Fruit fly (Drosophila melanogaster) whole organism, prepupa: ENCODE data around the gene Ccp84Ac.
A peak's percentile ranks its signal among the peaks of the same experiment; 100 is the strongest.

Source experiments
- CG10631 ChIP-seq: fragments of 200-800 bp; sonication (Bioruptor generic); optimal IDR thresholded peaks from 2 replicates; lab custom pipeline; 2016; ENCODE audit warnings: missing biosample characterization, missing genetic modification characterization
- CG10669 ChIP-seq: fragments of 200-800 bp; sonication (Bioruptor generic); optimal IDR thresholded peaks from 3 replicates; lab custom pipeline; 2018; ENCODE audit warnings: missing biosample characterization, mild to moderate bottlenecking, missing genetic modification characterization, moderate library complexity
- CG11294 ChIP-seq: fragments of 200-800 bp; sonication (Bioruptor generic); IDR thresholded peaks from 2 replicates; pipeline ENCODE4 v1.3.6; 2022; ENCODE audit warnings: missing biosample characterization, missing genetic modification characterization
- CG11902 ChIP-seq: fragments of 200-800 bp; sonication (Bioruptor generic); optimal IDR thresholded peaks from 3 replicates; lab custom pipeline; 2016; ENCODE audit warnings: missing biosample characterization, missing genetic modification characterization
- CG15336 ChIP-seq: fragments of 200-800 bp; sonication (Bioruptor generic); IDR thresholded peaks from 2 replicates; pipeline ENCODE4 v1.3.6; 2022; ENCODE audit warnings: missing biosample characterization, missing genetic modification characterization
- CG16779 ChIP-seq: fragments of 200-800 bp; sonication (Bioruptor generic); optimal IDR thresholded peaks from 3 replicates; lab custom pipeline; 2017; ENCODE audit warnings: missing biosample characterization, mild to moderate bottlenecking, missing genetic modification characterization
- CG3032 ChIP-seq: fragments of 200-800 bp; optimal IDR thresholded peaks from 2 replicates; lab custom pipeline; 2019; ENCODE audit warnings: missing biosample characterization, mild to moderate bottlenecking, missing genetic modification characterization, moderate library complexity
- CG32006 ChIP-seq: fragments of 200-800 bp; sonication (Bioruptor generic); optimal IDR thresholded peaks from 3 replicates; lab custom pipeline; 2017; ENCODE audit warnings: missing biosample characterization, mild to moderate bottlenecking, missing genetic modification characterization
- CG3919 ChIP-seq: fragments of 200-800 bp; sonication (Bioruptor generic); optimal IDR thresholded peaks from 3 replicates; lab custom pipeline; 2016; ENCODE audit warnings: missing biosample characterization, missing genetic modification characterization
- CG6276 ChIP-seq: fragments of 200-800 bp; sonication (Bioruptor generic); optimal IDR thresholded peaks from 2 replicates; lab custom pipeline; 2017; ENCODE audit warnings: missing biosample characterization, mild to moderate bottlenecking, missing genetic modification characterization
- CG6792 ChIP-seq: fragments of 200-800 bp; sonication (Bioruptor generic); optimal IDR thresholded peaks from 3 replicates; lab custom pipeline; 2016; ENCODE audit warnings: missing biosample characterization, missing genetic modification characterization
- CG6808 ChIP-seq: fragments of 200-800 bp; sonication (Bioruptor generic); optimal IDR thresholded peaks from 3 replicates; lab custom pipeline; 2017; ENCODE audit warnings: missing biosample characterization, missing genetic modification characterization, mild to moderate bottlenecking, moderate library complexity, missing genetic modification reagents
- CG8632 ChIP-seq: fragments of 200-800 bp; sonication (Bioruptor generic); optimal IDR thresholded peaks from 3 replicates; lab custom pipeline; 2016; ENCODE audit warnings: missing biosample characterization, missing genetic modification characterization
- Eip75B ChIP-seq: fragments of 200-800 bp; sonication (Bioruptor generic); optimal IDR thresholded peaks from 3 replicates; lab custom pipeline; 2016; ENCODE audit warnings: missing biosample characterization, missing genetic modification characterization
- Eip78C ChIP-seq: fragments of 200-800 bp; sonication (Bioruptor generic); peaks from one replicate; lab custom pipeline; 2016; ENCODE audit warnings: missing biosample characterization, missing genetic modification characterization
- Eip93F ChIP-seq: fragments of 200-800 bp; sonication (Bioruptor generic); optimal IDR thresholded peaks from 2 replicates; lab custom pipeline; 2016; ENCODE audit warnings: missing biosample characterization, mild to moderate bottlenecking, missing genetic modification characterization
- Ets21C ChIP-seq: fragments of 200-800 bp; sonication (Bioruptor generic); optimal IDR thresholded peaks from 3 replicates; lab custom pipeline; 2016; ENCODE audit warnings: missing biosample characterization, missing genetic modification characterization
- Ets96B ChIP-seq: fragments of 200-800 bp; optimal IDR thresholded peaks from 2 replicates; lab custom pipeline; 2019; ENCODE audit warnings: missing biosample characterization, mild to moderate bottlenecking, missing genetic modification characterization, moderate library complexity
- Hr38 ChIP-seq: sonication (Bioruptor generic); optimal IDR thresholded peaks from 2 replicates; lab custom pipeline; 2016; ENCODE audit warnings: missing biosample characterization, missing genetic modification characterization
- Hr4 ChIP-seq: fragments of 200-800 bp; sonication (Bioruptor generic); optimal IDR thresholded peaks from 3 replicates; lab custom pipeline; 2016; ENCODE audit warnings: missing biosample characterization, missing genetic modification characterization
- Lpt ChIP-seq: fragments of 200-800 bp; sonication (Bioruptor generic); optimal IDR thresholded peaks from 3 replicates; lab custom pipeline; 2016; ENCODE audit warnings: missing biosample characterization, missing genetic modification characterization
- Sox14 ChIP-seq: fragments of 200-800 bp; sonication (Bioruptor generic); optimal IDR thresholded peaks from 3 replicates; lab custom pipeline; 2016; ENCODE audit warnings: missing biosample characterization, missing genetic modification characterization
- achi ChIP-seq: fragments of 200-800 bp; sonication (Bioruptor generic); optimal IDR thresholded peaks from 3 replicates; lab custom pipeline; 2016; ENCODE audit warnings: missing biosample characterization, missing genetic modification characterization
- esn ChIP-seq: fragments of 200-800 bp; sonication (Bioruptor generic); optimal IDR thresholded peaks from 2 replicates; lab custom pipeline; 2016; ENCODE audit warnings: missing biosample characterization, mild to moderate bottlenecking, missing genetic modification characterization, moderate library complexity
- fd85E ChIP-seq: fragments of 200-800 bp; sonication (Bioruptor generic); optimal IDR thresholded peaks from 3 replicates; lab custom pipeline; 2016; ENCODE audit warnings: missing biosample characterization, missing genetic modification characterization
- fkh ChIP-seq: fragments of 200-800 bp; sonication (Bioruptor generic); optimal IDR thresholded peaks from 3 replicates; lab custom pipeline; 2017; ENCODE audit warnings: missing biosample characterization, mild to moderate bottlenecking, missing genetic modification characterization, moderate library complexity
- lz ChIP-seq: fragments of 200-800 bp; sonication (Bioruptor generic); optimal IDR thresholded peaks from 3 replicates; lab custom pipeline; 2016; ENCODE audit warnings: missing biosample characterization, missing genetic modification characterization
- pdm3 ChIP-seq: fragments of 200-800 bp; sonication (Bioruptor generic); optimal IDR thresholded peaks from 3 replicates; lab custom pipeline; 2016; ENCODE audit warnings: missing biosample characterization, missing genetic modification characterization
- salr ChIP-seq, 2 experiments: fragments of 200-800 bp; sonication (Bioruptor generic); optimal IDR thresholded peaks; 3 replicates each; lab custom pipeline; 2016 to 2018; ENCODE audit warnings: missing biosample characterization in 2 of 2, missing genetic modification characterization in 2 of 2, mild to moderate bottlenecking in 1 of 2
- ss ChIP-seq, 2 experiments: fragments of 200-800 bp; sonication (Bioruptor generic); optimal IDR thresholded peaks; 2 replicates in 1 of 2; 3 replicates in 1 of 2; lab custom pipeline; 2017 to 2018; ENCODE audit warnings: mild to moderate bottlenecking in 2 of 2, missing biosample characterization in 2 of 2, missing genetic modification characterization in 2 of 2, moderate library complexity in 1 of 2
- svp ChIP-seq: fragments of 200-800 bp; sonication (Bioruptor generic); peaks from one replicate; lab custom pipeline; 2016; ENCODE audit warnings: missing biosample characterization, missing genetic modification characterization
- topi ChIP-seq: fragments of 200-800 bp; sonication (Bioruptor generic); optimal IDR thresholded peaks from 3 replicates; lab custom pipeline; 2016; ENCODE audit warnings: missing biosample characterization, missing genetic modification characterization

Ccp84Ac gene

DNA sequence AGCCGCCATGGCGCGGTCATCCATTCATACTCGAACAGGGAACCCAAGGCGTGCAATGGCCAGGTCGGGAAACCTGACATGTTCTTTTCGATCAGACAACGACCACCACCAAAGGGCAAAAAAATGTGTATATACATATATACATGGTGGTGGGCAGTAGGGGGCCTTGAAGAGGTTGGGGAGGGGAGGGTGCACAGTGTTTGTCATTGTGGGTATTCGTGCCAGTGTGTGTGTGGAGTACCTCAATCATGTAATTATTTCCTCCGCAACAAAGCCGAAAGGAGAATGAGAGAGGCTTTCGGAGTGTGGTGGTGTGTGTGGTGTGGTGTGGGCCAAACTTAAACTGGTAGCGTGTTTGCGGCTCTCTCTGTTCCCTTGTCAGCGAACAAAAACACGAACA lies 30.0 kb upstream of the Ccp84Ac start:
- TF ChIP-seq CG11294 (GFP tag; lab: Robert Waterston, UW): no peak
- TF ChIP-seq CG11902: no peak
- no peak for TF ChIP-seq CG15336 (GFP tag; lab: Robert Waterston, UW)
- TF ChIP-seq CG6808 (GFP tag; lab: Kevin White, UChicago): no peak
- no peak for TF ChIP-seq lz
- peak in 1 of 2 experiments; percentile 62 for TF ChIP-seq ss (GFP tag; optimal IDR thresholded peaks at IDR 0.05; lab: Kevin White, UChicago)
- TF ChIP-seq Sox14 (GFP tag; lab: Kevin White, UChicago): no peak
- no peak for TF ChIP-seq CG6792 (GFP tag; lab: Kevin White, UChicago)

DNA sequence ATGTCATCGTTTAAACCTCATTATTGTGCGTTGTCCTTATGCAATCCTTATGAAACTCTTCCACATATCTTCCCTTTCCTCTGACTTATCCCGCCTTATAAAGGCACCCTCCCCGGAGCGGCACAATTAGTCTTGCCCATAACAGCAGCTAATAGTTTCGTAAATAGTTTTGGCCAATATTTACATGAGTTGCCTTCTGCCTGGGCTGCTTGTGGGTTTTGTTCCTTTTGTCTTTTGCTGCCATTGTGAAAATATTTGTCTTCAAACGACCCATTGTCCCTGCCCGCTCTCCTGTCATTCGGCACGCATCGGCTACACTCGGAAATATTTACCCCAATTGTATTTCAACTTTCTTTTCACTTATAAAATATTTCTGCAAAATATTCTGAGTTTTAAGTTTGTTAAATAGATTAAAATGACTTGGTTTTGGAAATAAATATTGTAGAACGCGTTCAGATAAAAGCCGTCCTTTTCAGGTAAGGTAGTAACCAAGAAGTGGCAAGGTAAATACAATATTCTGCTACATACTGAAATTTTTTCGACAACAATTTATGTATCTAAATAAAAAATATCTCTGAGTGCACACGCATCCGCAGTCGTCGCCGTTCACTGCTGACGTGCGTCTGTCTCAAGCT lies 27.6 kb upstream of the Ccp84Ac start:
- TF ChIP-seq fd85E (GFP tag; lab: Kevin White, UChicago) (no peak), CG11294 (GFP tag; lab: Robert Waterston, UW) (no peak), pdm3 (GFP tag; lab: Kevin White, UChicago) (no peak), fkh (GFP tag; lab: Kevin White, UChicago) (peak; percentile 37), Hr4 (GFP tag; lab: Kevin White, UChicago) (peak; percentile 21), Eip93F (GFP tag; lab: Kevin White, UChicago) (no peak), CG10669 (GFP tag; lab: Kevin White, UChicago) (peak; percentile 23), achi (GFP tag; lab: Kevin White, UChicago) (peak; percentile 12), ss (GFP tag; optimal IDR thresholded peaks at IDR 0.05; lab: Kevin White, UChicago) (no peak), CG8632 (GFP tag; lab: Kevin White, UChicago) (no peak), CG6808 (GFP tag; lab: Kevin White, UChicago) (peak; percentile 4), CG3919 (peak; percentile 1), CG32006 (GFP tag; lab: Kevin White, UChicago) (peak; percentile 37), Eip78C (GFP tag; lab: Kevin White, UChicago) (peak; percentile 27), Ets96B (tag; lab: Kevin White, UChicago) (no peak), topi (GFP tag; lab: Kevin White, UChicago) (no peak), Ets21C (no peak), CG10631 (GFP tag; lab: Kevin White, UChicago) (peak; percentile 16), CG3032 (no peak), CG16779 (tag; lab: Kevin White, UChicago) (no peak), svp (GFP tag; lab: Kevin White, UChicago) (peak; percentile 58)

DNA sequence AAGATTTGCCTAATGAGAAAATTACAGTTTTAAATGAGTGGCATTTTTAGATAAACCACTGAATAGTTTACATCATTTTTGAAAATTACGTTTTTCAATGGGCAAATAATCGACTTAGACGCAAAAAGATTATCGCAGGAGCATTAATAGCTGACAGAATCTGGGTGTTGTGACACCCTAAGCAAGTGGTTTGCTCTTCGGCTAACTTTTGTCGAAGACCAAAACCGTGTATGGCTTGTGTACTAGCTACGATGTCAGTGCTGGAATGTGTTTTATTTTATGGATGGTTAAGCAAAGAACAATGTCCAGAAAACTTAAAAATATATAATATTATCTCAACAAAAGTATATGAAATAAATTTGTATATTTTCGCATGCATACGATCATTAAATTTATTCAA lies 12.8 kb upstream of the Ccp84Ac start:
- no peak for TF ChIP-seq Hr38 (GFP tag; lab: Kevin White, UChicago)
- no peak for TF ChIP-seq CG8632 (GFP tag; lab: Kevin White, UChicago)

DNA sequence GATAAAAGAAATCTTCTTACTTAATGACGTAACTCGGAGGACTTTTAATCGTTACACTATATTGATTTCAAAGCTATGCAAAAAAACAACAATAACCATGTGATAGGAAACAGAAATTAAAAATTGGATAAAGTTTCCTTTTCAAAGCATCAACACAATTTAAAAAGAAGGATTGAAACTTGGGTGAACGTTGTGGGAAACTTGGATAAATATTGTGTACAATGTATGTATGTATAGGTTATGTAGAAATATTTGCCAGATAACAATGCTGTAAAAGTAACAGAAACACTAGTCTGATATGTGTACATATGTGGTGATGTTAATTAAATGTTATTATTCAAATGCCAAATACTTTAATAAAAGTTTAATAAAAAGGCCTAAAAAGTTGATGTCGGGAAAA lies 10.3 kb upstream of the Ccp84Ac start:
- TF ChIP-seq CG10669 (GFP tag; lab: Kevin White, UChicago) (no peak), Eip75B (GFP tag; lab: Kevin White, UChicago) (no peak), Sox14 (GFP tag; lab: Kevin White, UChicago) (no peak), CG6276 (no peak), Lpt (no peak), Eip78C (GFP tag; lab: Kevin White, UChicago) (no peak), salr (GFP tag; optimal IDR thresholded peaks at IDR 0.05; lab: Kevin White, UChicago) (no peak), CG32006 (GFP tag; lab: Kevin White, UChicago) (no peak), esn (no peak), CG6792 (GFP tag; lab: Kevin White, UChicago) (no peak)
- TF ChIP-seq, all 60 proteins: peak for 0

DNA sequence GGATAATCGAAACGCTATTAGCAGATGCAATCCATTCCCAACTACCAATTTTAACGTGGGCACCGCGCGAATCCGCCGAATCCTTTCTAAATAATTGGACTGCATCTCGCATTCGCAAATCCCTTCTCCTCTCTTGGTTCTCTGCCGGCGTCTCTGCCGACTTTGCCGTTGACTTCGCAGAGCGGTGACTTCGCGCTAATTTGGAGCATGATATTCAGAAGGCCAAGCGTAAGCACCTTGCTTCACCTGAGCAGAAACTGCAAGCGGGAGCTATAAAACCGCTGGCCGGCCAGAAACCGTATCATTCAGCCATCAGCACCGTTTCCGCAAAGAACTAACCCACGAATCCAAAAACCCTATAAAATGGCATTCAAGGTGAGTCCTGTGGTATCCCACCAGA lies 7.7 kb upstream of the Ccp84Ac start, which contains the start of gene Ccp84Aa:
TSS of gene Ccp84Aa (plus strand) at position 301 of the 400 bp plus-strand sequence.
- no peak for TF ChIP-seq Eip78C (GFP tag; lab: Kevin White, UChicago)
- TF ChIP-seq fkh (GFP tag; lab: Kevin White, UChicago): no peak
- no peak for TF ChIP-seq svp (GFP tag; lab: Kevin White, UChicago)
